Fruit fly (Drosophila melanogaster) whole organism, embryonic: ENCODE results near the gene tutl.

Source experiments
- Blimp-1 ChIP-seq: fragments of 200-800 bp; sonication (Bioruptor generic); optimal IDR thresholded peaks from 3 replicates; lab custom pipeline; 2018; ENCODE audit warnings: missing biosample characterization, missing genetic modification characterization, mild to moderate bottlenecking, moderate library complexity, missing genetic modification reagents
- BtbVII ChIP-seq: fragments of 200-800 bp; sonication (Bioruptor generic); optimal IDR thresholded peaks from 3 replicates; lab custom pipeline; 2017; ENCODE audit warnings: missing biosample characterization, mild to moderate bottlenecking, missing genetic modification characterization
- C15 ChIP-seq: fragments of 200-800 bp; sonication (Bioruptor generic); IDR thresholded peaks from 3 replicates; pipeline ENCODE4 v1.3.6; 2022; ENCODE audit warnings: missing biosample characterization, missing genetic modification characterization
- CG10979 ChIP-seq: fragments of 200-800 bp; sonication (Bioruptor generic); optimal IDR thresholded peaks from 2 replicates; lab custom pipeline; 2018; ENCODE audit warnings: missing biosample characterization, mild to moderate bottlenecking, missing genetic modification characterization, moderate library complexity
- CG1233 ChIP-seq: fragments of 200-800 bp; sonication (Bioruptor generic); optimal IDR thresholded peaks from 4 replicates; lab custom pipeline; 2018; ENCODE audit warnings: missing biosample characterization, mild to moderate bottlenecking, missing genetic modification characterization
- CG12391 ChIP-seq: fragments of 200-800 bp; sonication (Bioruptor generic); optimal IDR thresholded peaks from 3 replicates; lab custom pipeline; 2018; ENCODE audit warnings: missing biosample characterization, mild to moderate bottlenecking, missing genetic modification characterization, moderate library complexity
- CG13424 ChIP-seq: fragments of 200-800 bp; sonication (Bioruptor generic); optimal IDR thresholded peaks from 2 replicates; lab custom pipeline; 2019; ENCODE audit warnings: missing biosample characterization, mild to moderate bottlenecking, missing genetic modification characterization, moderate library complexity
- CG14710 ChIP-seq: fragments of 200-800 bp; sonication (Bioruptor generic); optimal IDR thresholded peaks from 3 replicates; lab custom pipeline; 2019; ENCODE audit warnings: missing biosample characterization, mild to moderate bottlenecking, missing genetic modification characterization, moderate library complexity
- CG14965 ChIP-seq: fragments of 200-800 bp; sonication (Bioruptor generic); optimal IDR thresholded peaks from 2 replicates; lab custom pipeline; 2016; ENCODE audit warnings: missing biosample characterization, missing genetic modification characterization, borderline replicate concordance
- CG15514 ChIP-seq: fragments of 200-800 bp; sonication (Bioruptor generic); optimal IDR thresholded peaks from 3 replicates; lab custom pipeline; 2017; ENCODE audit warnings: missing biosample characterization, missing genetic modification characterization, mild to moderate bottlenecking, moderate library complexity, missing genetic modification reagents
- CG1603 ChIP-seq: fragments of 200-800 bp; sonication (Bioruptor generic); optimal IDR thresholded peaks from 2 replicates; lab custom pipeline; 2019; ENCODE audit warnings: missing biosample characterization, mild to moderate bottlenecking, missing genetic modification characterization, moderate library complexity
- CG16815 ChIP-seq: fragments of 200-800 bp; sonication (Bioruptor generic); optimal IDR thresholded peaks from 3 replicates; lab custom pipeline; 2017; ENCODE audit warnings: missing biosample characterization, mild to moderate bottlenecking, missing genetic modification characterization
- CG17829 ChIP-seq: fragments of 200-800 bp; optimal IDR thresholded peaks from 2 replicates; lab custom pipeline; 2019; ENCODE audit warnings: missing biosample characterization, mild to moderate bottlenecking, missing genetic modification characterization, moderate library complexity
- CG18262 ChIP-seq: fragments of 200-800 bp; optimal IDR thresholded peaks from 3 replicates; lab custom pipeline; 2019; ENCODE audit warnings: missing biosample characterization, mild to moderate bottlenecking, missing genetic modification characterization, moderate library complexity
- CG18599 ChIP-seq: fragments of 200-800 bp; sonication (Bioruptor generic); optimal IDR thresholded peaks from 3 replicates; lab custom pipeline; 2017; ENCODE audit warnings: missing biosample characterization, missing genetic modification characterization, mild to moderate bottlenecking, moderate library complexity, missing genetic modification reagents
- CG2202 ChIP-seq: fragments of 200-800 bp; sonication (Bioruptor generic); optimal IDR thresholded peaks from 2 replicates; lab custom pipeline; 2018; ENCODE audit warnings: missing biosample characterization, mild to moderate bottlenecking, missing genetic modification characterization
- CG31224 ChIP-seq: fragments of 200-800 bp; sonication (Bioruptor generic); IDR thresholded peaks from 2 replicates; pipeline ENCODE4 v1.3.6; 2022; ENCODE audit warnings: missing biosample characterization, missing genetic modification characterization
- CG4282 ChIP-seq: fragments of 200-800 bp; sonication (Bioruptor generic); optimal IDR thresholded peaks from 2 replicates; lab custom pipeline; 2016; ENCODE audit warnings: missing biosample characterization, missing genetic modification characterization
- CG6689 ChIP-seq: fragments of 200-800 bp; sonication (Bioruptor generic); IDR thresholded peaks from 2 replicates; pipeline ENCODE4 v1.3.6; 2022; ENCODE audit warnings: missing biosample characterization, missing genetic modification characterization
- CG7271 ChIP-seq: fragments of 200-800 bp; sonication (Bioruptor generic); optimal IDR thresholded peaks from 2 replicates; lab custom pipeline; 2018; ENCODE audit warnings: missing biosample characterization, mild to moderate bottlenecking, missing genetic modification characterization, moderate library complexity
- CG8290 ChIP-seq, 3 experiments: fragments of 200-800 bp; sonication (Bioruptor generic); optimal IDR thresholded peaks; 2 replicates each; lab custom pipeline; 2016 to 2019; ENCODE audit warnings: missing biosample characterization in 3 of 3, missing genetic modification characterization in 3 of 3, mild to moderate bottlenecking in 2 of 3, moderate library complexity in 1 of 3
- Fer1 ChIP-seq: fragments of 200-800 bp; sonication (Bioruptor generic); optimal IDR thresholded peaks from 2 replicates; lab custom pipeline; 2017; ENCODE audit warnings: missing biosample characterization, mild to moderate bottlenecking, missing genetic modification characterization
- HHEX ChIP-seq: fragments of 200-800 bp; sonication (Bioruptor generic); optimal IDR thresholded peaks from 3 replicates; lab custom pipeline; 2017; ENCODE audit warnings: missing biosample characterization, mild to moderate bottlenecking, missing genetic modification characterization, missing genetic modification reagents
- Hand ChIP-seq: fragments of 200-800 bp; sonication (Bioruptor generic); optimal IDR thresholded peaks from 2 replicates; lab custom pipeline; 2017; ENCODE audit warnings: mild to moderate bottlenecking, missing biosample characterization, missing genetic modification reagents, missing genetic modification characterization
- Hr51 ChIP-seq, 2 experiments: fragments of 200-800 bp; sonication (Bioruptor generic); optimal IDR thresholded peaks; 2 replicates in 1 of 2; 3 replicates in 1 of 2; lab custom pipeline; 2016 to 2018; ENCODE audit warnings: missing biosample characterization in 2 of 2, missing genetic modification characterization in 2 of 2, mild to moderate bottlenecking in 1 of 2, moderate library complexity in 1 of 2
- Myb ChIP-seq: fragments of 200-800 bp; sonication (Bioruptor generic); optimal IDR thresholded peaks from 2 replicates; lab custom pipeline; 2016; ENCODE audit warnings: missing biosample characterization, missing genetic modification characterization
- Pdp1 ChIP-seq, 2 experiments: fragments of 200-800 bp; sonication (Bioruptor generic); optimal IDR thresholded peaks; 3 replicates each; lab custom pipeline; 2016; ENCODE audit warnings: missing biosample characterization in 2 of 2, missing genetic modification characterization in 2 of 2, mild to moderate bottlenecking in 1 of 2, moderate library complexity in 1 of 2
- Ssrp ChIP-seq: fragments of 200-800 bp; sonication (Bioruptor generic); optimal IDR thresholded peaks from 2 replicates; lab custom pipeline; 2018; ENCODE audit warnings: missing biosample characterization, mild to moderate bottlenecking, missing genetic modification characterization, moderate library complexity
- Taf1 ChIP-seq: fragments of 200-800 bp; sonication (Bioruptor generic); IDR thresholded peaks from 2 replicates; pipeline ENCODE4 v1.3.6; 2022; ENCODE audit warnings: missing biosample characterization, missing genetic modification characterization
- Tbp ChIP-seq: fragments of >200 bp; optimal IDR thresholded peaks from 2 replicates; lab custom pipeline; 2018; ENCODE audit warnings: missing biosample characterization, missing genetic modification characterization
- chinmo ChIP-seq: fragments of 200-800 bp; sonication (Bioruptor generic); IDR thresholded peaks from 4 replicates; pipeline ENCODE4 v1.3.6; 2022; ENCODE audit warnings: missing biosample characterization, missing genetic modification characterization; ENCODE audit not compliant: partially characterized antibody
- dm ChIP-seq: fragments of 200-800 bp; sonication (Bioruptor generic); optimal IDR thresholded peaks from 3 replicates; lab custom pipeline; 2016; ENCODE audit warnings: missing biosample characterization, missing genetic modification characterization
- dpn ChIP-seq, 2 experiments: fragments of 200-800 bp; sonication (Bioruptor generic); optimal IDR thresholded peaks; 3 replicates each; lab custom pipeline; 2016; ENCODE audit warnings: missing biosample characterization in 2 of 2, missing genetic modification characterization in 2 of 2
- ewg ChIP-seq: fragments of 200-800 bp; sonication (Bioruptor generic); optimal IDR thresholded peaks from 3 replicates; lab custom pipeline; 2017; ENCODE audit warnings: mild to moderate bottlenecking, missing biosample characterization, missing genetic modification reagents, missing genetic modification characterization
- exex ChIP-seq: fragments of 200-800 bp; sonication (Bioruptor generic); optimal IDR thresholded peaks from 4 replicates; lab custom pipeline; 2018; ENCODE audit warnings: missing biosample characterization, mild to moderate bottlenecking, missing genetic modification characterization, moderate library complexity
- hkb ChIP-seq, 2 experiments: fragments of 200-800 bp in 1 of 2; fragments of >200 bp in 1 of 2; sonication (Bioruptor generic) in 1 of 2; IDR thresholded peaks in 1 of 2; optimal IDR thresholded peaks in 1 of 2; 2 replicates each; pipeline versions ENCODE4 v1.3.6 to Lab custom; 2017 to 2022; ENCODE audit warnings: missing biosample characterization in 1 of 2, missing genetic modification characterization in 1 of 2
- insv ChIP-seq, 2 experiments: fragments of 200-800 bp; sonication (Bioruptor generic); optimal IDR thresholded peaks; 3 replicates each; lab custom pipeline; 2016 to 2018; ENCODE audit warnings: missing biosample characterization in 2 of 2, missing genetic modification characterization in 2 of 2
- jumu ChIP-seq: fragments of 200-800 bp; sonication (Bioruptor generic); optimal IDR thresholded peaks from 3 replicates; lab custom pipeline; 2016; ENCODE audit warnings: missing biosample characterization, missing genetic modification characterization
- kah ChIP-seq: fragments of 200-800 bp; sonication (Bioruptor generic); optimal IDR thresholded peaks from 2 replicates; lab custom pipeline; 2018; ENCODE audit warnings: missing biosample characterization, mild to moderate bottlenecking, missing genetic modification characterization
- lab ChIP-seq: fragments of 200-800 bp; sonication (Bioruptor generic); optimal IDR thresholded peaks from 3 replicates; lab custom pipeline; 2017; ENCODE audit warnings: missing biosample characterization, missing genetic modification characterization, mild to moderate bottlenecking, moderate library complexity, missing genetic modification reagents
- nmo ChIP-seq: fragments of 200-800 bp; sonication (Bioruptor generic); optimal IDR thresholded peaks from 2 replicates; lab custom pipeline; 2018; ENCODE audit warnings: missing biosample characterization, mild to moderate bottlenecking, missing genetic modification characterization, moderate library complexity
- pan ChIP-seq, 4 experiments: fragments of >200 bp in 3 of 4; fragments of 200-800 bp in 1 of 4; sonication (Bioruptor generic) in 1 of 4; optimal IDR thresholded peaks in 3 of 4; IDR thresholded peaks in 1 of 4; 2 replicates each; pipeline versions ENCODE4 v1.3.6 to Lab custom; 2017 to 2022; ENCODE audit warnings: missing biosample characterization in 2 of 4, missing genetic modification characterization in 2 of 4, mixed read lengths in 1 of 4
- peb ChIP-seq: fragments of 200-800 bp; sonication (Bioruptor generic); IDR thresholded peaks from 2 replicates; pipeline ENCODE4 v1.3.6; 2022; ENCODE audit warnings: missing biosample characterization, missing genetic modification characterization
- phol ChIP-seq: fragments of 200-800 bp; sonication (Bioruptor generic); optimal IDR thresholded peaks from 3 replicates; lab custom pipeline; 2018; ENCODE audit warnings: missing biosample characterization, mild to moderate bottlenecking, missing genetic modification characterization, moderate library complexity
- sqz ChIP-seq: fragments of 200-800 bp; sonication (Bioruptor generic); optimal IDR thresholded peaks from 3 replicates; lab custom pipeline; 2018; ENCODE audit warnings: missing biosample characterization, mild to moderate bottlenecking, missing genetic modification characterization
- sr ChIP-seq: fragments of 200-800 bp; sonication (Bioruptor generic); IDR thresholded peaks from 3 replicates; pipeline ENCODE4 v1.3.6; 2022; ENCODE audit warnings: missing biosample characterization, missing genetic modification characterization
- stwl ChIP-seq: fragments of 200-800 bp; sonication (Bioruptor generic); optimal IDR thresholded peaks from 3 replicates; lab custom pipeline; 2018; ENCODE audit warnings: missing biosample characterization, mild to moderate bottlenecking, missing genetic modification characterization, moderate library complexity

The tutl gene

dm6 chr2L:4286014-4286527, 3.1 kb downstream of the tutl start (continued):
- TF ChIP-seq stwl (tag; lab: Kevin White, UChicago) (peak; percentile 19), CG18599 (no peak), dm (GFP tag; lab: Kevin White, UChicago) (no peak), HHEX (peak; percentile 52), C15 (GFP tag; lab: Robert Waterston, UW) (no peak), sqz (no peak), pan (optimal IDR thresholded peaks at IDR 0.05; lab: Kevin White, UChicago) (no peak), pan (GFP tag; optimal IDR thresholded peaks at IDR 0.05 in 1 of 2, IDR thresholded peaks at IDR 0.05 in 1 of 2) (peak in 1 of 2 experiments; percentile 41), Pdp1 (GFP tag; optimal IDR thresholded peaks at IDR 0.05; lab: Kevin White, UChicago) (peak; percentile 19 to 49), jumu (GFP tag; lab: Kevin White, UChicago) (no peak), Taf1 (GFP tag; lab: Robert Waterston, UW) (no peak), ewg (no peak), kah (GFP tag; lab: Kevin White, UChicago) (no peak), dpn (GFP tag; optimal IDR thresholded peaks at IDR 0.05; lab: Kevin White, UChicago) (no peak), Fer1 (GFP tag; lab: Kevin White, UChicago) (no peak), CG6689 (GFP tag; lab: Robert Waterston, UW) (peak; percentile 47), CG16815 (no peak), Ssrp (peak; percentile 53), CG15514 (GFP tag; lab: Kevin White, UChicago) (peak; percentile 1), CG12391 (peak; percentile 21), CG14710 (tag; lab: Kevin White, UChicago) (peak; percentile 42), CG1233 (GFP tag; lab: Kevin White, UChicago) (peak; percentile 12), CG31224 (GFP tag; lab: Robert Waterston, UW) (no peak), CG13424 (tag; lab: Kevin White, UChicago) (peak; percentile 8), Myb (GFP tag; lab: Kevin White, UChicago) (peak; percentile 3), CG8290 (GFP tag; optimal IDR thresholded peaks at IDR 0.05; lab: Kevin White, UChicago) (no peak), CG8290 (tag; optimal IDR thresholded peaks at IDR 0.05; lab: Kevin White, UChicago) (no peak), chinmo (GFP tag; lab: Robert Waterston, UW) (0 out of 4 replicates have a peak, but pooled peaks have one; percentile 24), sr (GFP tag; lab: Robert Waterston, UW) (no peak), Hr51 (GFP tag; optimal IDR thresholded peaks at IDR 0.05; lab: Kevin White, UChicago) (peak in 1 of 2 experiments; percentile 55), phol (tag; lab: Kevin White, UChicago) (peak; percentile 61), hkb (optimal IDR thresholded peaks at IDR 0.05; lab: Kevin White, UChicago) (no peak), hkb (GFP tag; IDR thresholded peaks at IDR 0.05; lab: Robert Waterston, UW) (no peak), exex (tag; lab: Kevin White, UChicago) (peak; percentile 6), peb (GFP tag; lab: Robert Waterston, UW) (no peak), CG4282 (no peak), lab (GFP tag; lab: Kevin White, UChicago) (peak; percentile 10), CG14965 (GFP tag; lab: Kevin White, UChicago) (no peak), CG17829 (tag; lab: Kevin White, UChicago) (no peak), CG1603 (no peak), CG7271 (tag; lab: Kevin White, UChicago) (no peak), BtbVII (GFP tag; lab: Kevin White, UChicago) (no peak), CG10979 (tag; lab: Kevin White, UChicago) (peak; percentile 63), CG18262 (tag; lab: Kevin White, UChicago) (peak; percentile 69), nmo (GFP tag; lab: Kevin White, UChicago) (peak; percentile 61), Hand (GFP tag; lab: Kevin White, UChicago) (no peak), Tbp (no peak), Blimp-1 (peak; percentile 60), CG2202 (no peak), insv (GFP tag; optimal IDR thresholded peaks at IDR 0.05; lab: Kevin White, UChicago) (no peak)
